Worm (Caenorhabditis elegans) whole organism, midembryonic: ENCODE data around the gene F53F8.7.

Experiments used
- T22C8.4 ChIP-seq: fragments of 200-800 bp; sonication (Bioruptor generic); IDR thresholded peaks from 2 replicates; pipeline ENCODE4 v1.3.6; 2022; ENCODE audit warnings: missing genetic modification characterization, missing compliant biosample characterization
- cog-1 ChIP-seq: sonication (generic microtip); optimal IDR thresholded peaks from 2 replicates; lab custom pipeline; 2016; ENCODE audit warnings: missing genetic modification characterization, missing compliant biosample characterization
- flt-1 ChIP-seq: fragments of 200-800 bp; sonication (Bioruptor generic); IDR thresholded peaks from 2 replicates; pipeline ENCODE4 v1.3.6; 2022; ENCODE audit warnings: missing genetic modification characterization, missing compliant biosample characterization
- klf-2 ChIP-seq: fragments of 200-800 bp; sonication (Bioruptor generic); conservative IDR thresholded peaks from 2 replicates; pipeline ENCODE4 v1.3.6; 2022; ENCODE audit warnings: missing genetic modification reagents, missing genetic modification characterization, missing compliant biosample characterization
- med-1 ChIP-seq: sonication (generic microtip); optimal IDR thresholded peaks from 2 replicates; lab custom pipeline; 2017; ENCODE audit warnings: missing genetic modification characterization, mild to moderate bottlenecking, missing compliant biosample characterization, antibody characterized with exemption, missing genetic modification reagents; ENCODE audit not compliant: insufficient read depth
- ref-1 ChIP-seq: fragments of 200-800 bp; sonication (Bioruptor generic); conservative IDR thresholded peaks from 2 replicates; pipeline ENCODE4 v1.3.6; 2022; ENCODE audit warnings: missing genetic modification reagents, missing genetic modification characterization, missing compliant biosample characterization
- tab-1 ChIP-seq: fragments of 200-800 bp; sonication (Bioruptor generic); IDR thresholded peaks from 2 replicates; pipeline ENCODE4 v1.3.6; 2022; ENCODE audit warnings: missing genetic modification characterization, missing compliant biosample characterization
- ztf-23 ChIP-seq: fragments of 200-800 bp; sonication (Bioruptor generic); IDR thresholded peaks from 2 replicates; pipeline ENCODE4 v1.3.6; 2022; ENCODE audit warnings: missing genetic modification reagents, missing genetic modification characterization, missing compliant biosample characterization
- ztf-29 ChIP-seq: fragments of 200-800 bp; sonication (Bioruptor generic); IDR thresholded peaks from 2 replicates; pipeline ENCODE4 v1.3.6; 2022; ENCODE audit warnings: missing genetic modification reagents, missing genetic modification characterization, missing compliant biosample characterization

F53F8.7 gene

DNA sequence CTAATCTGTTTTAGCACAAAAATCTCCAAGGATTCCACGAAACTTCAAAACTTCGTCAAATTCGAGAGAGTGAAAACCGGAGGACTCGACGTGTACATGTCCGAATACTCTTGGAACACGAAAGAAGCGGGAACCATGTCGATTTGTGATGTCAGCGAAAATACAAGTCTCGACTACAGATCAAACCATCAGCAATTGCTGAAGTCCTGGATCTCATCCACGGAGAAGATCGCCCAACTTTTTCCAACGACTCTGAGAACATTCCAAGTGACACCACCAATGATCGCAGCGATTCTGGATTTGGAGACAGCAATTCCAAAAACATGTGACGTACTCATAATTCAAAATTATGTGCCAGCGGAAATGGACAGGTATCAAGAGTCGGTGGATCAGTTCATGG is 24.3 kb upstream of the F53F8.7 start:
- TF ChIP-seq cog-1 (tag; lab: Kevin White, UChicago) = no peak
- no peak for TF ChIP-seq T22C8.4 (GFP tag; lab: Robert Waterston, UW)
- no peak for TF ChIP-seq ztf-23 (GFP tag; lab: Robert Waterston, UW)
- no peak for TF ChIP-seq ref-1 (GFP tag; lab: Robert Waterston, UW)
- no peak for TF ChIP-seq flt-1 (GFP tag; lab: Robert Waterston, UW)
- TF ChIP-seq tab-1 (GFP tag; lab: Robert Waterston, UW) = no peak
- TF ChIP-seq ztf-29 (GFP tag; lab: Robert Waterston, UW) = no peak
- TF ChIP-seq med-1 (GFP tag; lab: Kevin White, UChicago) = no peak
- no peak for TF ChIP-seq klf-2 (GFP tag; lab: Robert Waterston, UW)

ce11 chrV:20721934-20722333 is 23.8 kb upstream of the F53F8.7 start, which contains the start of gene Y44A6C.2:
TSS of gene Y44A6C.2 (plus strand) at chrV:20722234.
- TF ChIP-seq T22C8.4 (GFP tag; lab: Robert Waterston, UW) = no peak
- TF ChIP-seq ztf-29 (GFP tag; lab: Robert Waterston, UW) = no peak
- no peak for TF ChIP-seq ztf-23 (GFP tag; lab: Robert Waterston, UW)
- TF ChIP-seq klf-2 (GFP tag; lab: Robert Waterston, UW) = no peak
- TF ChIP-seq tab-1 (GFP tag; lab: Robert Waterston, UW) = no peak
- TF ChIP-seq flt-1 (GFP tag; lab: Robert Waterston, UW) = no peak
- TF ChIP-seq med-1 (GFP tag; lab: Kevin White, UChicago) = no peak
- no peak for TF ChIP-seq cog-1 (tag; lab: Kevin White, UChicago)
- no peak for TF ChIP-seq ref-1 (GFP tag; lab: Robert Waterston, UW)

ce11 chrV:20716830-20717441 is 18.8 kb upstream of the F53F8.7 start:
- TF ChIP-seq T22C8.4 (GFP tag; lab: Robert Waterston, UW) (0 out of 2 replicates have a peak, but pooled peaks have one; percentile 8), ztf-23 (GFP tag; lab: Robert Waterston, UW) (peak; percentile 41; the same call in 1 of the 2 replicates), cog-1 (tag; lab: Kevin White, UChicago) (no peak)

DNA sequence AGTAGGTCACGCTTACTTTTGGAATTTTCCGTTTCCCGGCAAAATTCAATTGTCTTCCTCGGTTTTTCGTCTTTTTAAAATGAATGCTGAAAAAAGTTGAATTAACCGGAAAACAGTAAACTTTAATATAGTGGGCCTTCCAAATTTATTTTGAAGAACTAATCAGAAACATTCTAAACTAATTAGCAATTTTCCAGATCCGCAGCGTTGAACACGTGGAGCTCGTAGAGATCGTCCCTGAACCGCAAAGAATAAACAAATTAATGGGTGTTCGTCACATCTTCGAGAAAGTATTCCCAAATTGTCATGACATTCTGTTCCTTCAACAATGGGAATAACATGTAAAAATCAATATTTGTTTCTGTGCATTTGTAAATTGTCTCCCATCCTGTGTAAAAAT is 18.1 kb upstream of the F53F8.7 start:
- no peak for TF ChIP-seq ref-1 (GFP tag; lab: Robert Waterston, UW)
- TF ChIP-seq T22C8.4 (GFP tag; lab: Robert Waterston, UW) = no peak
- no peak for TF ChIP-seq klf-2 (GFP tag; lab: Robert Waterston, UW)
- no peak for TF ChIP-seq ztf-23 (GFP tag; lab: Robert Waterston, UW)

DNA sequence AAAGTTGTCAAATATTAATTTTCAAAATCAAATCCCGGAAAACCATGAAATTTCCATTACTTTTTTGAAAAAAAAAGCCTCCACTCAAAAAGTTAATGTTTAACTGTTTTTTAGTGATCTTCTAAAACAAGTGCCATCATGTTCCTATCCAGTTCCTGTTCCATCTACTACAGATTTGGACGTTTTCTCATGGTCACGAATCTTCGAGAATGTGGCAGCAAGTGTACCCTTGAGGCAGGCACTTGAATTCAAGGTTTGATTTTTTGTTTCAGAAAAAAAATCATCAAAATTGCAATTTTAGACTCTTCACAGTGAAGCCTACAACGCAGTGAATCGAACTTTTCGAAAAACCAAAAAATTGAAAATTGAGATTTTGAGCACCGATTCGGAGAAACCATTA is 16.3 kb upstream of the F53F8.7 start:
- TF ChIP-seq ztf-29 (GFP tag; lab: Robert Waterston, UW) (no peak), T22C8.4 (GFP tag; lab: Robert Waterston, UW) (no peak), ref-1 (GFP tag; lab: Robert Waterston, UW) (no peak), klf-2 (GFP tag; lab: Robert Waterston, UW) (no peak), tab-1 (GFP tag; lab: Robert Waterston, UW) (no peak), cog-1 (tag; lab: Kevin White, UChicago) (no peak), flt-1 (GFP tag; lab: Robert Waterston, UW) (no peak), med-1 (GFP tag; lab: Kevin White, UChicago) (no peak), ztf-23 (GFP tag; lab: Robert Waterston, UW) (no peak)

DNA sequence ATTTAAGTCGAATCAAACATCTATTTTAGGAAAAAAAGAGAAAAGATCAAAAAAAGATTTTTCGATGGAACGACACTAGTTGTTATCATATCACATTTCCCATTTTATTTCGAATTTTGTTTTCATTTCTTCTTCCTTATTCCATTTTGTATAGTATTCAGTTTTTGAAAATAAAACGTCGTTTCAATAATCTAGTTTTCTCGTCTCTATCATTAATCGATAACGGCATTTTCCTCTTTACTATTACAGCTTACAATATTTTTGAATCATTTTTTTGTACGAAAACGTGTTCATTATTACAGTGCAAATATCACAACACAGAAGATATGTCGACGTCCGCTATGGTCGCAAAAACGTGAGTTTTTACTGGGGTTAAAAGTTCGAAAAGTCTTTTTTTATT is 15.5 kb upstream of the F53F8.7 start, which contains the start of gene Y44A6C.1:
Gene Y44A6C.1 (plus strand): TSS at position 301 of the 400 bp plus-strand sequence.
- TF ChIP-seq ztf-23 (GFP tag; lab: Robert Waterston, UW) (no peak), flt-1 (GFP tag; lab: Robert Waterston, UW) (no peak), med-1 (GFP tag; lab: Kevin White, UChicago) (no peak), cog-1 (tag; lab: Kevin White, UChicago) (no peak), T22C8.4 (GFP tag; lab: Robert Waterston, UW) (no peak), klf-2 (GFP tag; lab: Robert Waterston, UW) (no peak), ref-1 (GFP tag; lab: Robert Waterston, UW) (no peak), ztf-29 (GFP tag; lab: Robert Waterston, UW) (no peak), tab-1 (GFP tag; lab: Robert Waterston, UW) (no peak)

DNA sequence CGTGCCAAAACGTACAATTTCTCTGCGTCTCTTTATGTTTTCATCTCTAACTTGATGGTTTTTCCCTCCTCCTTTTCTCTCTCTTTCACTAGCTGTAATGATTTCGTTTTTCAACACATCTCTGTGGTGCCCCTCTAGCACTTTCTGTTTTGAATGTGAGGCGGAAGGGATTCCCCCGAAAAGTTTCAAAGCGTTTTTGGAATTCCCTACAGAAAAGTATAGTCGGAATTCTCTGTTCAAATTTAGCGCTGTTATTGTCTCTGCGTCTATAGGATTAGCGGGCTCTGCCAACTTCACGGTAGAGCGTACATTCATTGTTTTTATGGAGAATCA is 14.8 kb upstream of the F53F8.7 start:
- TF ChIP-seq cog-1 (tag; lab: Kevin White, UChicago) (no peak), ref-1 (GFP tag; lab: Robert Waterston, UW) (no peak), klf-2 (GFP tag; lab: Robert Waterston, UW) (no peak), ztf-23 (GFP tag; lab: Robert Waterston, UW) (no peak), T22C8.4 (GFP tag; lab: Robert Waterston, UW) (no peak), ztf-29 (GFP tag; lab: Robert Waterston, UW) (no peak), flt-1 (GFP tag; lab: Robert Waterston, UW) (no peak), med-1 (GFP tag; lab: Kevin White, UChicago) (no peak), tab-1 (GFP tag; lab: Robert Waterston, UW) (no peak)

DNA sequence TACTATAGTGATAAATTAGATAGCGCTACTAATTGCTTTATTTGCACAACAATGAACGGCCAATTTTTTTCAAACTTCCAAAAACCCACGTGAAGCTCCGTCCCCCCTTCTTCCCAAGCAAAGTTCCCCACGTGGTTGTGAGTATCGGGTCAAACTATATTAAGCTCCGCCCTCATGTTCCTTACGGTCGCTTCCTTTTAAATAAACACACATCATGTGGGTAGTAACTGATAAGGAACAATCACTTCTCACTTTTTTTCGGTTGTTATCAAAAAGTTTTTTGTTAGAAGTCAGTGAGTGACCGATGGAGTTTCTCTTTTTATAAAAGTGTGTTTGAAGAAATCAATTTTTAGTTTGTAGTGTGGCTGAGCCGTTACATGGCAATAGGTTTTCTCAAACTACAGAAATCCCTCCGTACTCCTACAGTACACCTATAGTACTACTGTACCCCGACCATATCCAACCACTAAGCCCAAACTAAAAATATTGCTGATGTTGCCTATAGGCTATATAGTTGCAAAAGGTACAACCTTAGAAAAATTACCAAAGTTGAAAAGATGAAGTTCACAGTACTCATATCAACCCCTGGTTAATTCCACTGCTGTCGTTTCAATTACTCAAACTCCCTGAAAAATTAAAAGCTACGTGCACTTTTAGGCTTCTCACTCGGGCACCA is 14.3 kb upstream of the F53F8.7 start:
- TF ChIP-seq ztf-29 (GFP tag; lab: Robert Waterston, UW) (no peak), med-1 (GFP tag; lab: Kevin White, UChicago) (no peak), T22C8.4 (GFP tag; lab: Robert Waterston, UW) (no peak), ztf-23 (GFP tag; lab: Robert Waterston, UW) (no peak), klf-2 (GFP tag; lab: Robert Waterston, UW) (no peak), cog-1 (tag; lab: Kevin White, UChicago) (no peak)

- TF ChIP-seq cog-1 (tag; lab: Kevin White, UChicago) = peak; percentile 43
- no peak for TF ChIP-seq klf-2 (GFP tag; lab: Robert Waterston, UW)
- 0 out of 2 replicates have a peak, but pooled peaks have one; percentile 28 for TF ChIP-seq flt-1 (GFP tag; lab: Robert Waterston, UW)
Measured at ce11 chrV:20711733-20712132, 13.6 kb upstream of the F53F8.7 start.
